Worm (Caenorhabditis elegans) whole organism, late embryonic: ENCODE data around the gene T16G12.9.

Source experiments
- C08G9.2 ChIP-seq: sonication (generic microtip); optimal IDR thresholded peaks from 2 replicates; lab custom pipeline; 2016; ENCODE audit warnings: mild to moderate bottlenecking, missing genetic modification characterization, moderate library complexity, missing compliant biosample characterization
- ceh-45 ChIP-seq: fragments of 200-800 bp; sonication (Bioruptor generic); IDR thresholded peaks from 2 replicates; pipeline ENCODE4 v1.3.6; 2022; ENCODE audit warnings: missing genetic modification reagents, missing genetic modification characterization, missing compliant biosample characterization
- ceh-9 ChIP-seq: sonication (generic microtip); optimal IDR thresholded peaks from 2 replicates; lab custom pipeline; 2016; ENCODE audit warnings: mild to moderate bottlenecking, missing genetic modification characterization, inconsistent platforms, missing compliant biosample characterization
- che-1 ChIP-seq: sonication (generic microtip); optimal IDR thresholded peaks from 2 replicates; lab custom pipeline; 2016; ENCODE audit warnings: mild to moderate bottlenecking, missing genetic modification characterization, missing compliant biosample characterization
- elt-2 ChIP-seq: sonication (generic microtip); optimal IDR thresholded peaks from 2 replicates; lab custom pipeline; 2016; ENCODE audit warnings: missing genetic modification reagents, missing genetic modification characterization, missing compliant biosample characterization
- hlh-15 ChIP-seq: sonication (generic microtip); optimal IDR thresholded peaks from 2 replicates; lab custom pipeline; 2016; ENCODE audit warnings: missing genetic modification characterization, missing compliant biosample characterization
- hlh-30 ChIP-seq: sonication (generic microtip); optimal IDR thresholded peaks from 2 replicates; lab custom pipeline; 2017; ENCODE audit warnings: antibody characterized with exemption, missing genetic modification characterization, missing compliant biosample characterization; ENCODE audit not compliant: insufficient read depth
- sdc-2 ChIP-seq: sonication (generic microtip); optimal IDR thresholded peaks from 2 replicates; lab custom pipeline; 2016; ENCODE audit warnings: missing genotype, missing genetic modification characterization, missing compliant biosample characterization

DNA sequence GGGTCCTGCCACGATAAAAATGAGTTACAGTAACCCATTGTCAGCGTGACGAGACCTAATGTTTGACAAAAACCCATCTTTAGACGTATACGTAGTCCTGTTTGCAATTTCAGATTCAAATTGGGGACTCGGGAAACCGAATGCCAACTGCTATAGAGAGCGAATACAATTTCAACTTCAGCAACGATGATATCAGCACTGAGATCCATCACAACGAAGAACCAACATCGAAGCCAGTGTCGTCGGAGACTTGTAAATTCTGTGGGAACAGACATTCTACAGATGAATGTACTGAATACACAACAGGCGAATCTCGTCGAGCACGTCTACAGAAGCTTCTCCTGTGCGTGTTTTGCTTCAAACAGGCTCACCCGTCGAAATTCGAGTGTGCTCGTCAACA lies 7.5 kb upstream of the T16G12.9 start:
- TF ChIP-seq ceh-45 (GFP tag; lab: Robert Waterston, UW) (no peak), sdc-2 (tag; lab: Kevin White, UChicago) (no peak), elt-2 (tag; lab: Kevin White, UChicago) (no peak), ceh-9 (tag; lab: Kevin White, UChicago) (no peak), C08G9.2 (tag; lab: Kevin White, UChicago) (no peak), hlh-15 (tag; lab: Kevin White, UChicago) (no peak), che-1 (tag; lab: Kevin White, UChicago) (no peak), hlh-30 (tag; lab: Kevin White, UChicago) (no peak)
